Worm (Caenorhabditis elegans): ENCODE data around the gene prdx-3.
A peak's percentile ranks its signal among the peaks of the same experiment; 100 is the strongest.
"Not testable (repeated sequence)": the region's sequence is repeated elsewhere in the genome, so short reads cannot be mapped to it uniquely, and the experiment has no call there.

DNA sequence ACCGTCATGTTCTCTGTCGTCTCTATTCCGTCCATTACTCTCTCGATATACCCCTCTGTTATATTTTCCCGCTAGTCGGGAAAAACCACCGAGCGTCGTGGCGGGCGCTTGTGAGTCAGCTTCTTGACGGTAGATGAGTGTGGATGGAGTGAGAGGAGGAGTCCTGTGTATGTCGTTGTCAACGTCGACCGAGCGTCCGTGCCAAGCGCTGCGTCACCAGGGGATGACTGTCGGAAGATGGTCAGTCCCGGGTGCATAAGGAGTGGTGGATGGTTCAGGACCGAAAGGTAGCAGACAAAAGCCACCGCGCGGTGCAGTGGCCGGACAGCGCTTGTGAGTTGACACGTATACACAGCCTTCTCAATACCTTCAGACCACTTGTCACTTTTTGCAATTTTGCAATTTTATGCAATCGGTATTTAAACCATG is 37.8 kb upstream of the prdx-3 start:
- TF ChIP-seq ztf-23 (GFP tag; IDR thresholded peaks at IDR 0.05), result peak; percentile 85
- TF ChIP-seq tab-1 (GFP tag; IDR thresholded peaks at IDR 0.05), result peak; percentile 87
- peak; percentile 66; the same call in 1 of the 2 replicates for TF ChIP-seq T22C8.4 (GFP tag; IDR thresholded peaks at IDR 0.05)
- TF ChIP-seq med-1 (GFP tag; optimal IDR thresholded peaks at IDR 0.05; ENCODE audit: insufficient read depth), result not testable (repeated sequence)

All from whole organism, midembryonic.